Fruit fly (Drosophila melanogaster): ENCODE results near the gene grnd.

Gene grnd

dm6 chr2L:18464116-18464530 lies 21.1 kb upstream of the grnd start:
- peak; percentile 42 to 97 for TF ChIP-seq EcR (GFP tag; optimal IDR thresholded peaks at IDR 0.05)
- no peak for TF ChIP-seq CG8478 (optimal IDR thresholded peaks at IDR 0.05)

DNA sequence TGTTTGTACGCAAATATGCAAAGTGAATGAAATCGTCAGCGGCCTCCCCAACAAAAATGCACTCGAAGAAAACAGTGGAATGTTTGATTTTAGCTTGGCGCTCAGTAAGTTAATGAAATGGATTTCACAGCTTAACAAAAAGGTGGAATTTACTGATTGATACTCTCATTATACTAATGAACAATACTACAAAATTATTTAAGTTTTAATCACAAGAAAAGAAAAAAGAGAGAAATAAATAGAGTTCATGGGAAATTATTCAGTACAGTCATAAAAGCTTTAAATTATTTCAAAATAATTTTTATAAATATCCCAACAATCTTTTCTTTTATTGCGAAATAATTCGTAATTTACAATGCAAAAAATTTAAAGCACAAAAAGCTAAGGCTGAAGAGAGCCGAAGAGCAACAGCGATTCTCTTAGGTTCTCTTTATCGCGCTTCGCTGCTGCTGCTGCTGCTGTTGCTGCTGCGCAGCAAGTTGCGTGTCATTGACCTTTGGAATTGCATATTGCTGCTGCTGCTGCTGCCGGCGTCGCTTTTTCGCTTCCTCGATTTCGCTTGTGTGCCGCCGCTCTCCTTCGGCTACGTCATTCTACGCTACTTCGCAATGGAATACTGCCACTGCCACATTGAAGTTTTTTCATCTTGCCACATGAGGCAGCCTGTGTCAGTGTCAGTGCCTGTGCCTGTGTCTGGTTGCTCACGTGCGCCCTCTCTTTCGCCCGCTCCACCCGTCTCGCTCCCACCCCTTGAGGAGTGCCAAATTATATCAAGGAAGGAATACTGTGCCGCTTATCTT lies 19.6 kb upstream of the grnd start:
- TF ChIP-seq pan (optimal IDR thresholded peaks at IDR 0.05) (no peak), EcR (GFP tag; optimal IDR thresholded peaks at IDR 0.05) (peak; percentile 63 to 93), Dll (optimal IDR thresholded peaks at IDR 0.05) (peak; percentile 46)

dm6 chr2L:18466202-18466591 lies 19.0 kb upstream of the grnd start:
- no peak for TF ChIP-seq CG8478 (optimal IDR thresholded peaks at IDR 0.05)
- TF ChIP-seq Dll (optimal IDR thresholded peaks at IDR 0.05) = no peak
- TF ChIP-seq usp (GFP tag; optimal IDR thresholded peaks at IDR 0.05) = no peak
- TF ChIP-seq psq (optimal IDR thresholded peaks at IDR 0.05) = no peak

DNA sequence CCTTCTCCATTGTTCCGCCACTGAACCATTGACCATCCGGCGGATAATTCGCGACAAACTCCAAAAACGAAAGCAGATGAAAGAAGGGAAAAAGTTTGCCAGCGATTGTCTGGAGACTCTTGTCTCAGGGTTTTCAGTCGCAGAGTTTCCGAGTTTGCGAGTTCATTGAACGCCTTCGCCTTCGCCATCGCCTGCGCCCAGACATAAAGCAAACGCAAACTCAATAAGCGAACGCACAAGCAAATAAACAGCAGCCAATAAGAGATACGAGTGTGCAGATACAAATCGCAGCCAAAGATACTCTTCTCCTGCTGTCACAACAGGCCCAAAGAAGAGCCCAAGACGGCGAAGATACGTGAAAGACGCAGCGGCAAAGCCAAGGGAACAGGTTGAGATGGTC lies 18.5 kb upstream of the grnd start:
- TF ChIP-seq usp (GFP tag; optimal IDR thresholded peaks at IDR 0.05) (no peak), EcR (GFP tag; optimal IDR thresholded peaks at IDR 0.05) (peak; percentile 47 to 67)

- TF ChIP-seq EcR (GFP tag; optimal IDR thresholded peaks at IDR 0.05) (peak in 1 of 2 experiments; percentile 75), Dll (optimal IDR thresholded peaks at IDR 0.05) (peak; percentile 35), CG8478 (optimal IDR thresholded peaks at IDR 0.05) (no peak), usp (GFP tag; optimal IDR thresholded peaks at IDR 0.05) (no peak), psq (optimal IDR thresholded peaks at IDR 0.05) (no peak)
Observed at dm6 chr2L:18467464-18467863, 17.8 kb upstream of the grnd start.

DNA sequence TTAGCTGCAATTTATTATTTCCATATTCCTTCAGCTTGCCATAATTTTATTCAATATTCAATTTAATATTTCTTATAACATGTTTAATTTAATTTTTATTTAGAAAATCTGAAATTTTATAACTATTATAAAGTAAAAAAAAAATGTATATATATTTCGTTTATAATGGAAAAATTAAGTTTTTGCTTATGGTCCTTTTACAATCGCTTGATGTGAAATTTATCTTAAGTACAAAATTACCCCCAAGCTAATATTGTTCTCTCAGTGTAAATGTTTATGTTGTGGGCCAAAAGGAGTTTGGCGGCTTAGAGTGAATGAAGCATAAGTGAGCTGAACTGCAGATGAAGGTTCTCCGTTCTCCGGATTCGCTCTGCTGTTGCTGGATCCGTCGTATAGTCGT lies 17.2 kb upstream of the grnd start:
- no peak for TF ChIP-seq psq (optimal IDR thresholded peaks at IDR 0.05)
- no peak for TF ChIP-seq Dll (optimal IDR thresholded peaks at IDR 0.05)
- TF ChIP-seq pan (optimal IDR thresholded peaks at IDR 0.05) = no peak
- no peak for TF ChIP-seq CG8478 (optimal IDR thresholded peaks at IDR 0.05)
- no peak for TF ChIP-seq usp (GFP tag; optimal IDR thresholded peaks at IDR 0.05)
- TF ChIP-seq EcR (GFP tag; optimal IDR thresholded peaks at IDR 0.05) = no peak

dm6 chr2L:18468607-18469015 lies 16.6 kb upstream of the grnd start:
- TF ChIP-seq pan (optimal IDR thresholded peaks at IDR 0.05) (no peak), EcR (GFP tag; optimal IDR thresholded peaks at IDR 0.05) (peak; percentile 77 to 98), CG8478 (optimal IDR thresholded peaks at IDR 0.05) (no peak), psq (optimal IDR thresholded peaks at IDR 0.05) (no peak), usp (GFP tag; optimal IDR thresholded peaks at IDR 0.05) (no peak), Dll (optimal IDR thresholded peaks at IDR 0.05) (no peak)

dm6 chr2L:18469544-18470109 lies 15.6 kb upstream of the grnd start:
- peak in 1 of 2 experiments; percentile 65 for TF ChIP-seq EcR (GFP tag; optimal IDR thresholded peaks at IDR 0.05)
- peak; percentile 37 for TF ChIP-seq pan (optimal IDR thresholded peaks at IDR 0.05)
- TF ChIP-seq psq (optimal IDR thresholded peaks at IDR 0.05) = no peak

- TF ChIP-seq EcR (GFP tag; optimal IDR thresholded peaks at IDR 0.05) (no peak), usp (GFP tag; optimal IDR thresholded peaks at IDR 0.05) (no peak), CG8478 (optimal IDR thresholded peaks at IDR 0.05) (no peak), pan (optimal IDR thresholded peaks at IDR 0.05) (no peak), psq (optimal IDR thresholded peaks at IDR 0.05) (no peak), Dll (optimal IDR thresholded peaks at IDR 0.05) (no peak)
Observed at dm6 chr2L:18477455-18477854, 7.8 kb upstream of the grnd start.

dm6 chr2L:18478509-18479176 lies 6.6 kb upstream of the grnd start:
- TF ChIP-seq psq (optimal IDR thresholded peaks at IDR 0.05) (no peak), pan (optimal IDR thresholded peaks at IDR 0.05) (peak; percentile 66), Dll (optimal IDR thresholded peaks at IDR 0.05) (no peak)

DNA sequence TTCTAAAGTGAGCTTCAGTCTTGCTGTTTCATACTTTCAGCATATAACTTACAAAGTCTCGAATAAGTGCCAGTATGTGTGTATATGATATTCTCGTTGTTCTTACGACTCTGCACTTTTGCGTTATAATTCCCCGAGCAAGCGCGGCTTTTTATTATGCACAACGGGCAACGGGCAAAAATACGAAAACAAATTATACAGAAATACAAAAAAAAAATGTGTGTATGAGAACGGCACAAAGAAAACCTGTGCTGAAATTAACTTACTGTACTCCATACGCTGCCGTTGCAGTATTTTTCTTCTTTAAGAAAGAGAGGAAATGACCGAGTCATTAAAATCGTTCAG lies 6.1 kb upstream of the grnd start:
- TF ChIP-seq pan (optimal IDR thresholded peaks at IDR 0.05) = no peak
- TF ChIP-seq psq (optimal IDR thresholded peaks at IDR 0.05) = no peak
- TF ChIP-seq Dll (optimal IDR thresholded peaks at IDR 0.05) = no peak
- TF ChIP-seq usp (GFP tag; optimal IDR thresholded peaks at IDR 0.05) = no peak
- no peak for TF ChIP-seq CG8478 (optimal IDR thresholded peaks at IDR 0.05)
- TF ChIP-seq EcR (GFP tag; optimal IDR thresholded peaks at IDR 0.05) = no peak

DNA sequence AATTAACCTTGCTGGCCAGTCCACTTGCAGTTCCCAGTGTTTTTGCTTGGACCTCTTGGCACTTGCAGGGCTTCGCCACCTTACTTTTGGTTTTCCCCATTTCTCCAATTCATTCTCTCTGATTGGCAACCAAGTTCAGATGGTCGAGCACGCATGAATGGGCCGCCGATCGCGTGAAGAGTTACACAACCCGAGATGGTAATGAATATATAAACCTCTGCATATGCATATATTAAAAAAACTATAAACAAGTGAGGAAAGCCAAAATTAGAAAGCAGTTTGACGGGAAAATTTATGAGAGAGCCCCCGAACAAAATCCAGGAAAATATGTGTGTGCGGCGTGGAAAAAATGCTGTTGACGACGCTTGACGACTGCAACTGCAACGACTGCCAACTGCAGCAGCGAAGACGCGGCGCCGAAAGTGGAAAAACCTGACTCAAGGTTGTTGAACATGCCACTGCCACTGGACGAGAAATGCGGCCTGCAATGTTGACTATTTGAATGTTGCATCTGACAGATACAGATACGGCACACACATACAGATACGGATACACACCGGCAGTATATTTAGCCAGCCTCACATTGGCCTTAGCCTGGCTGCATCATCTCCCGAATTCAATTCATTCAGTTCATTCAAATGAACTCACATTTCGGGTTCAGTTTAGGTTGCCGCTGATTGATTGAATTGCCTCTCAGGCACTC lies 4.7 kb upstream of the grnd start:
- TF ChIP-seq EcR (GFP tag; optimal IDR thresholded peaks at IDR 0.05) (peak in 1 of 2 experiments; percentile 33), usp (GFP tag; optimal IDR thresholded peaks at IDR 0.05) (no peak)

DNA sequence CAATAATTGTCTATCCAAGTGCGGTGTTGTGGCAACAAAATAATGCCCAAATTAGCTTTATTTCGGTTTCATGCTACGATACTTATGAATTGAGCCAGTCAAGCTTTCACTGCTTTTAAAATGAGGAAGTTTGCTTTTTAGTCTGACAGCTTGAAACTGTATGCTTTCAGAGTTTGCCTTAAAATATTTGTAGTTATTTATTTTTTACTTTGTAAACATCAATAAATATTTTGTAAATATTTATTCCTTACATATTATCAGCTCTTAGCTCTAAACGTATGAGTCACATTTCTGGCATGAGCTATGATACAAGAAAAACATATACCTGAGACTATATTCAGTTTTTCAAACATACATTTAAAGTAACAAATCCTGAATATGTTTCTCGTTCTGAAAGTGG lies 4.2 kb upstream of the grnd start:
- TF ChIP-seq Dll (optimal IDR thresholded peaks at IDR 0.05) = no peak
- TF ChIP-seq CG8478 (optimal IDR thresholded peaks at IDR 0.05) = no peak
- no peak for TF ChIP-seq pan (optimal IDR thresholded peaks at IDR 0.05)
- no peak for TF ChIP-seq usp (GFP tag; optimal IDR thresholded peaks at IDR 0.05)
- no peak for TF ChIP-seq EcR (GFP tag; optimal IDR thresholded peaks at IDR 0.05)
- no peak for TF ChIP-seq psq (optimal IDR thresholded peaks at IDR 0.05)

Data from whole organism.